Worm (Caenorhabditis elegans): ENCODE results near the gene irld-40.

DNA sequence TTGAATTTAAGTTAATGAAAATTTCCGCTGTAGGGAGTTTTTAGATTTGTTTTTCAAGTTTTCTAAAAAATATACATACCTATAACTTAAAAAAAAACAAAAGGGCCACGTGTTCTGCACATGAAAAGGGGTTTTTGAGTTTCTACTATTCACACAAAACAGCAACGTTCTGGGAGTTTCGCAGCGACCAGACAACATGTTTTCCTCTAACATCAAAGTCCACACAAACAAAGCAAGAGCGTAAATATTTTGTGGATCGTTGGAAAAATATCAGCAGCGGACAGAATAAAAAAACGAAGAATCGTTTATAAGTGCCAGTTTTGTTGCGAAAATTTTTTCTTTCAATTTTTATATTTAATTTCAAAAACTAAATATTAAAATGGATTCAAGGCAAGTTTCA is 18.5 kb upstream of the irld-40 start, which contains the start of gene alh-2:
- TF ChIP-seq ceh-100 (GFP tag; IDR thresholded peaks at IDR 0.05) (no peak), F22D6.2 (tag; optimal IDR thresholded peaks at IDR 0.05) (no peak), nfya-1 (tag; optimal IDR thresholded peaks at IDR 0.05; ENCODE audit: borderline replicate concordance, insufficient read depth) (no peak), gei-17 (GFP tag; optimal IDR thresholded peaks at IDR 0.05) (no peak), unc-130 (GFP tag; optimal IDR thresholded peaks at IDR 0.05) (no peak), ceh-27 (GFP tag; optimal IDR thresholded peaks at IDR 0.05) (no peak), nfyb-1 (GFP tag; IDR thresholded peaks at IDR 0.05) (no peak)
